Worm (Caenorhabditis elegans): ENCODE data around the gene srh-300.

DNA sequence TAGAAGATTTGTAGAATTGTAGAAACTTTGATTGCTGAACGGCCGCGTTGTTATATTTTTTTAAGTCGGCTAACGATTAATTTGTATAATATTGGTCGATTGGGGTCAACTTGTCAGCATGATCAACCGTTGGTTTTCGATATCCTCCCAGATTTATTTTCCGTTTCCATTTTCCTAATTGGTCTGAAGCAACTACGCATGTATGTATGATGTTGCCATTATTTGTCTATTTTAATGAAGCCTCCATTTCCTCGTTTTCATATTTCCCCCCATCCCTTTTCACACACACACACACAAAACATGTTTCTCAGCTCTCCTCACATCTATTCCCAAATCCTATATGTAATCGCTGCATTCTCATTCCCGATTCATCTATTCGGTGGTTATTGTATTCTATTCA is 21.4 kb upstream of the srh-300 start, which contains the start of gene srh-287:
- TF ChIP-seq klf-2 (GFP tag; conservative IDR thresholded peaks at IDR 0.05): no peak
- no peak for TF ChIP-seq ztf-23 (GFP tag; IDR thresholded peaks at IDR 0.05)
- TF ChIP-seq med-1 (GFP tag; optimal IDR thresholded peaks at IDR 0.05; ENCODE audit: insufficient read depth): no peak
- no peak for TF ChIP-seq tab-1 (GFP tag; IDR thresholded peaks at IDR 0.05)
- TF ChIP-seq ref-1 (GFP tag; conservative IDR thresholded peaks at IDR 0.05): no peak
- TF ChIP-seq ztf-29 (GFP tag; IDR thresholded peaks at IDR 0.05): no peak
- TF ChIP-seq cog-1 (tag; optimal IDR thresholded peaks at IDR 0.05): no peak
- no peak for TF ChIP-seq flt-1 (GFP tag; IDR thresholded peaks at IDR 0.05)
